Worm (Caenorhabditis elegans) whole organism, young adult: ENCODE results near the gene Y62H9A.7.
A peak's percentile ranks its signal among the peaks of the same experiment; 100 is the strongest.

ENCODE experiments used
- B0019.2 ChIP-seq: fragments of 200-800 bp; sonication (Bioruptor generic); conservative IDR thresholded peaks from 2 replicates; pipeline ENCODE4 v1.3.6; 2022; ENCODE audit warnings: missing genetic modification reagents, missing genetic modification characterization, missing compliant biosample characterization
- B0261.1 ChIP-seq: sonication (generic microtip); optimal IDR thresholded peaks from 2 replicates; lab custom pipeline; 2016; ENCODE audit warnings: mild to moderate bottlenecking, missing genetic modification characterization, moderate library complexity, missing compliant biosample characterization
- D2030.7 ChIP-seq: fragments of 200-800 bp; sonication (Bioruptor generic); IDR thresholded peaks from 2 replicates; pipeline ENCODE4 v1.3.6; 2022; ENCODE audit warnings: missing genetic modification reagents, missing genetic modification characterization, missing compliant biosample characterization
- F23B12.7 ChIP-seq: sonication (generic microtip); optimal IDR thresholded peaks from 2 replicates; lab custom pipeline; 2017; ENCODE audit warnings: missing genetic modification characterization, mild to moderate bottlenecking, missing compliant biosample characterization, antibody characterized with exemption, moderate library complexity; ENCODE audit not compliant: insufficient read depth
- F33H1.4 ChIP-seq: fragments of 200-800 bp; sonication (Bioruptor generic); IDR thresholded peaks from 2 replicates; pipeline ENCODE4 v1.3.6; 2022; ENCODE audit warnings: missing genetic modification reagents, missing genetic modification characterization, missing compliant biosample characterization
- F37B4.10 ChIP-seq: fragments of 200-800 bp; sonication (Bioruptor generic); IDR thresholded peaks from 2 replicates; pipeline ENCODE4 v1.3.6; 2022; ENCODE audit warnings: missing genetic modification characterization, missing compliant biosample characterization
- F49E8.2 ChIP-seq: sonication (generic microtip); optimal IDR thresholded peaks from 3 replicates; lab custom pipeline; 2017; ENCODE audit warnings: missing genetic modification characterization, mild to moderate bottlenecking, missing compliant biosample characterization, antibody characterized with exemption, moderate library complexity; ENCODE audit not compliant: insufficient read depth
- F52B5.7 ChIP-seq: sonication (generic microtip); optimal IDR thresholded peaks from 2 replicates; lab custom pipeline; 2016; ENCODE audit warnings: mild to moderate bottlenecking, missing genetic modification characterization, missing compliant biosample characterization
- F57A8.1 ChIP-seq: fragments of 200-800 bp; sonication (Bioruptor generic); optimal IDR thresholded peaks from 2 replicates; lab custom pipeline; 2018; ENCODE audit warnings: mild to moderate bottlenecking, missing genetic modification characterization, moderate library complexity, missing compliant biosample characterization
- K12H6.12 ChIP-seq: fragments of 200-800 bp; sonication (Bioruptor generic); optimal IDR thresholded peaks from 2 replicates; lab custom pipeline; 2018; ENCODE audit warnings: mild to moderate bottlenecking, missing genetic modification characterization, missing compliant biosample characterization
- Y53F4B.3 ChIP-seq: fragments of 200-800 bp; sonication (Bioruptor generic); IDR thresholded peaks from 2 replicates; pipeline ENCODE4 v1.3.6; 2022; ENCODE audit warnings: missing genetic modification reagents, missing genetic modification characterization, missing compliant biosample characterization
- akir-1 ChIP-seq: fragments of 200-800 bp; sonication (Bioruptor generic); optimal IDR thresholded peaks from 2 replicates; lab custom pipeline; 2018; ENCODE audit warnings: mild to moderate bottlenecking, missing genetic modification characterization, moderate library complexity, missing compliant biosample characterization
- aptf-2 ChIP-seq: fragments of 200-800 bp; sonication (Bioruptor generic); conservative IDR thresholded peaks from 2 replicates; pipeline ENCODE4 v1.3.6; 2022; ENCODE audit warnings: missing genetic modification reagents, missing genetic modification characterization, missing compliant biosample characterization
- attf-3 ChIP-seq: fragments of 200-800 bp; sonication (Bioruptor generic); conservative IDR thresholded peaks from 2 replicates; pipeline ENCODE4 v1.3.6; 2022; ENCODE audit warnings: missing genetic modification reagents, missing genetic modification characterization, missing compliant biosample characterization
- attf-5 ChIP-seq: fragments of 200-800 bp; sonication (Bioruptor generic); optimal IDR thresholded peaks from 2 replicates; lab custom pipeline; 2018; ENCODE audit warnings: mild to moderate bottlenecking, missing genetic modification characterization, missing compliant biosample characterization
- cebp-1 ChIP-seq, 2 experiments: fragments of 200-800 bp in 1 of 2; sonication (Bioruptor generic) in 1 of 2; sonication (generic microtip) in 1 of 2; IDR thresholded peaks in 1 of 2; optimal IDR thresholded peaks in 1 of 2; 2 replicates each; pipeline versions ENCODE4 v1.3.6 to Lab custom; 2017 to 2022; ENCODE audit warnings: missing compliant biosample characterization in 2 of 2, missing genetic modification characterization in 2 of 2, mild to moderate bottlenecking in 1 of 2, missing genetic modification reagents in 1 of 2, moderate library complexity in 1 of 2
- cebp-2 ChIP-seq: fragments of 200-800 bp; sonication (Bioruptor generic); IDR thresholded peaks from 2 replicates; pipeline ENCODE4 v1.3.6; 2022; ENCODE audit warnings: missing genetic modification characterization, missing compliant biosample characterization
- ceh-100 ChIP-seq: fragments of 200-800 bp; sonication (Bioruptor generic); IDR thresholded peaks from 2 replicates; pipeline ENCODE4 v1.3.6; 2022; ENCODE audit warnings: missing genetic modification reagents, missing genetic modification characterization, missing compliant biosample characterization
- ceh-27 ChIP-seq: fragments of 200-800 bp; sonication (Bioruptor generic); optimal IDR thresholded peaks from 2 replicates; lab custom pipeline; 2018; ENCODE audit warnings: mild to moderate bottlenecking, missing genetic modification characterization, moderate library complexity, missing compliant biosample characterization
- ceh-40 ChIP-seq: fragments of 200-800 bp; sonication (Bioruptor generic); IDR thresholded peaks from 2 replicates; pipeline ENCODE4 v1.3.6; 2022; ENCODE audit warnings: missing genetic modification characterization, missing compliant biosample characterization
- ceh-58 ChIP-seq: fragments of 200-800 bp; sonication (Bioruptor generic); IDR thresholded peaks from 2 replicates; pipeline ENCODE4 v1.3.6; 2022; ENCODE audit warnings: missing genetic modification characterization, missing compliant biosample characterization
- ceh-79 ChIP-seq: sonication (generic microtip); optimal IDR thresholded peaks from 2 replicates; lab custom pipeline; 2017; ENCODE audit warnings: mild to moderate bottlenecking, missing genetic modification characterization, missing compliant biosample characterization
- chd-7 ChIP-seq: sonication (generic microtip); optimal IDR thresholded peaks from 2 replicates; lab custom pipeline; 2016; ENCODE audit warnings: mild to moderate bottlenecking, missing genetic modification characterization, moderate library complexity, missing compliant biosample characterization
- efl-1 ChIP-seq: fragments of 150-350 bp; optimal IDR thresholded peaks from 2 replicates; lab custom pipeline; 2014; ENCODE audit warnings: missing biosample characterization, missing genetic modification reagents, missing genetic modification characterization
- ekl-4 ChIP-seq: fragments of 200-800 bp; sonication (Bioruptor generic); IDR thresholded peaks from 2 replicates; pipeline ENCODE4 v1.3.6; 2022; ENCODE audit warnings: missing genetic modification reagents, missing genetic modification characterization, missing compliant biosample characterization
- hlh-12 ChIP-seq: sonication (generic microtip); optimal IDR thresholded peaks from 2 replicates; lab custom pipeline; 2016; ENCODE audit warnings: missing genetic modification characterization, missing compliant biosample characterization
- lin-40 ChIP-seq: sonication (generic microtip); optimal IDR thresholded peaks from 2 replicates; lab custom pipeline; 2016; ENCODE audit warnings: missing genetic modification characterization, mild to moderate bottlenecking, missing compliant biosample characterization, missing genotype, missing genetic modification reagents
- lsl-1 ChIP-seq: fragments of 200-800 bp; sonication (Bioruptor generic); optimal IDR thresholded peaks from 2 replicates; lab custom pipeline; 2018; ENCODE audit warnings: mild to moderate bottlenecking, missing genetic modification characterization, moderate library complexity, missing compliant biosample characterization
- madf-10 ChIP-seq: sonication (generic microtip); optimal IDR thresholded peaks from 2 replicates; lab custom pipeline; 2016; ENCODE audit warnings: mild to moderate bottlenecking, missing genetic modification characterization, missing compliant biosample characterization
- nfya-2 ChIP-seq: fragments of 200-800 bp; sonication (Bioruptor generic); IDR thresholded peaks from 2 replicates; pipeline ENCODE4 v1.3.6; 2022; ENCODE audit warnings: missing genetic modification reagents, missing genetic modification characterization, missing compliant biosample characterization
- nhr-120 ChIP-seq: fragments of 200-800 bp; sonication (Bioruptor generic); IDR thresholded peaks from 2 replicates; pipeline ENCODE4 v1.3.6; 2022; ENCODE audit warnings: missing genetic modification characterization, missing compliant biosample characterization
- pha-4 ChIP-seq: fragments of 150-350 bp; sonication (generic microtip); optimal IDR thresholded peaks from 2 replicates; lab custom pipeline; 2014; ENCODE audit warnings: missing biosample characterization, missing genetic modification reagents, missing genetic modification characterization
- rpc-1 ChIP-seq, 2 experiments: fragments of 150-350 bp in 1 of 2; sonication (generic microtip) in 1 of 2; optimal IDR thresholded peaks; 2 replicates each; lab custom pipeline; 2014 to 2018; ENCODE audit warnings: missing biosample characterization in 1 of 2, missing genetic modification characterization in 1 of 2, missing genetic modification reagents in 1 of 2, missing genotype in 1 of 2
- sea-2 ChIP-seq: fragments of 200-800 bp; sonication (Bioruptor generic); IDR thresholded peaks from 2 replicates; pipeline ENCODE4 v1.3.6; 2022; ENCODE audit warnings: missing genetic modification characterization, missing compliant biosample characterization
- sptf-2 ChIP-seq: fragments of 200-800 bp; sonication (Bioruptor generic); optimal IDR thresholded peaks from 2 replicates; lab custom pipeline; 2018; ENCODE audit warnings: mild to moderate bottlenecking, missing genetic modification characterization, missing compliant biosample characterization
- tlf-1 ChIP-seq: fragments of 200-800 bp; sonication (Bioruptor generic); optimal IDR thresholded peaks from 2 replicates; lab custom pipeline; 2018; ENCODE audit warnings: mild to moderate bottlenecking, missing genetic modification characterization, missing compliant biosample characterization
- xnd-1 ChIP-seq: sonication (generic microtip); optimal IDR thresholded peaks from 2 replicates; lab custom pipeline; 2016; ENCODE audit warnings: missing genotype, missing genetic modification reagents, missing genetic modification characterization, missing compliant biosample characterization
- zfh-2 ChIP-seq: fragments of 200-800 bp; sonication (Bioruptor generic); conservative IDR thresholded peaks from 2 replicates; pipeline ENCODE4 v1.3.6; 2022; ENCODE audit warnings: missing genetic modification reagents, missing genetic modification characterization, missing compliant biosample characterization
- zim-3 ChIP-seq: sonication (generic microtip); optimal IDR thresholded peaks from 2 replicates; lab custom pipeline; 2017; ENCODE audit warnings: mild to moderate bottlenecking, missing genetic modification characterization, moderate library complexity, missing compliant biosample characterization
- ztf-25 ChIP-seq: fragments of 200-800 bp; sonication (Bioruptor generic); IDR thresholded peaks from 2 replicates; pipeline ENCODE4 v1.3.6; 2022; ENCODE audit warnings: missing genetic modification reagents, missing genetic modification characterization, missing compliant biosample characterization
- ztf-3 ChIP-seq: fragments of 200-800 bp; sonication (Bioruptor generic); optimal IDR thresholded peaks from 2 replicates; lab custom pipeline; 2018; ENCODE audit warnings: mild to moderate bottlenecking, missing genetic modification characterization, missing compliant biosample characterization

Gene Y62H9A.7

DNA sequence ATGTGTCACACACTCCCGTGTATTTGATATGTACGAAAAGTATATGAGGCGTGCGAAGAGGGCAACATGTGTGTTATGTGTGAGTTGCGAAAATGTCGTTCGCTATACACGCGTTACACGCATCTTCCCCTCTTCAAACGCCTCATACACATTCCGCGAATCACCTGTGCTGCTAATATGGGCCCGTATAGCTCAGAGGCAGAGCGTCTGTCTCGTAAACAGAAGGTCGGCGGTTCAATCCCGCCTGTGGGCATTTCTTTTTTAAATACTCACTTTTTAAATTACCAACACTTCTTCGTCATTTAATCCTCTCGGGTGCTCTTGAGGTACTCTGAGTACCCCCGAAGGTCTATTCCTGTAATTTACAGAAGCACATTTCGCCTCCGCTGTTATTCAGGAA lies 48.1 kb upstream of the Y62H9A.7 start (continued):
- TF ChIP-seq Y53F4B.3 (GFP tag; lab: Robert Waterston, UW) (0 out of 2 replicates have a peak, but pooled peaks have one; percentile 26), attf-5 (peak; percentile 70), pha-4 (tag; lab: Kevin White, UChicago) (no peak), xnd-1 (tag; lab: Kevin White, UChicago) (no peak), F37B4.10 (no peak), ztf-25 (peak; percentile 78; the same call in 1 of the 2 replicates), ceh-40 (0 out of 2 replicates have a peak, but pooled peaks have one; percentile 50), zim-3 (tag; lab: Kevin White, UChicago) (peak; percentile 14), ceh-79 (tag; lab: Kevin White, UChicago) (no peak), B0261.1 (tag; lab: Kevin White, UChicago) (peak; percentile 89), cebp-1 (GFP tag; IDR thresholded peaks at IDR 0.05; lab: Robert Waterston, UW) (0 out of 2 replicates have a peak, but pooled peaks have one; percentile 30), cebp-1 (tag; optimal IDR thresholded peaks at IDR 0.05; lab: Kevin White, UChicago) (no peak), D2030.7 (GFP tag; lab: Robert Waterston, UW) (peak; percentile 86), cebp-2 (GFP tag; lab: Robert Waterston, UW) (peak; percentile 85), tlf-1 (GFP tag; lab: Kevin White, UChicago) (no peak), B0019.2 (GFP tag; lab: Robert Waterston, UW) (no peak), lsl-1 (GFP tag; lab: Kevin White, UChicago) (no peak), nfya-2 (GFP tag; lab: Robert Waterston, UW) (no peak), F49E8.2 (tag; lab: Kevin White, UChicago) (no peak), attf-3 (no peak), ceh-27 (GFP tag; lab: Kevin White, UChicago) (peak; percentile 3), sptf-2 (GFP tag; lab: Kevin White, UChicago) (peak; percentile 46), rpc-1 (optimal IDR thresholded peaks at IDR 0.05; lab: Kevin White, UChicago) (peak; percentile 71), rpc-1 (tag; optimal IDR thresholded peaks at IDR 0.05; lab: Kevin White, UChicago) (peak; percentile 93), sea-2 (peak; percentile 82; the same call in 1 of the 2 replicates), madf-10 (tag; lab: Kevin White, UChicago) (peak; percentile 35), akir-1 (GFP tag; lab: Kevin White, UChicago) (no peak), lin-40 (tag; lab: Kevin White, UChicago) (no peak), ztf-3 (no peak), F57A8.1 (GFP tag; lab: Kevin White, UChicago) (peak; percentile 22), aptf-2 (GFP tag; lab: Robert Waterston, UW) (no peak), zfh-2 (GFP tag; lab: Robert Waterston, UW) (no peak), ceh-100 (GFP tag; lab: Robert Waterston, UW) (no peak), chd-7 (tag; lab: Kevin White, UChicago) (peak; percentile 39), F52B5.7 (tag; lab: Kevin White, UChicago) (no peak), ekl-4 (GFP tag; lab: Robert Waterston, UW) (no peak)
- TF ChIP-seq, all 124 proteins: peak for 51

- TF ChIP-seq nhr-120 (GFP tag; lab: Robert Waterston, UW) (no peak), rpc-1 (optimal IDR thresholded peaks at IDR 0.05; lab: Kevin White, UChicago) (no peak), rpc-1 (tag; optimal IDR thresholded peaks at IDR 0.05; lab: Kevin White, UChicago) (no peak), akir-1 (GFP tag; lab: Kevin White, UChicago) (no peak), K12H6.12 (tag; lab: Kevin White, UChicago) (no peak), hlh-12 (tag; lab: Kevin White, UChicago) (no peak), Y53F4B.3 (GFP tag; lab: Robert Waterston, UW) (no peak), ceh-58 (GFP tag; lab: Robert Waterston, UW) (no peak), F33H1.4 (GFP tag; lab: Robert Waterston, UW) (no peak), efl-1 (GFP tag; lab: Kevin White, UChicago) (no peak), lin-40 (tag; lab: Kevin White, UChicago) (no peak), cebp-1 (GFP tag; IDR thresholded peaks at IDR 0.05; lab: Robert Waterston, UW) (no peak), cebp-1 (tag; optimal IDR thresholded peaks at IDR 0.05; lab: Kevin White, UChicago) (no peak), F23B12.7 (tag; lab: Kevin White, UChicago) (no peak)
Measured at ce11 chrX:11931559-11931958, 46.1 kb upstream of the Y62H9A.7 start, which contains the start of gene dot-1.4. Gene dot-1.4, minus strand, starts transcription at chrX:11931659.
